Fruit fly (Drosophila melanogaster) whole organism, prepupa: ENCODE measurements around the gene CG7099.

Source experiments
- CG10631 ChIP-seq: fragments of 200-800 bp; sonication (Bioruptor generic); optimal IDR thresholded peaks from 2 replicates; lab custom pipeline; 2016; ENCODE audit warnings: missing biosample characterization, missing genetic modification characterization
- CG11294 ChIP-seq: fragments of 200-800 bp; sonication (Bioruptor generic); IDR thresholded peaks from 2 replicates; pipeline ENCODE4 v1.3.6; 2022; ENCODE audit warnings: missing biosample characterization, missing genetic modification characterization
- CG11902 ChIP-seq: fragments of 200-800 bp; sonication (Bioruptor generic); optimal IDR thresholded peaks from 3 replicates; lab custom pipeline; 2016; ENCODE audit warnings: missing biosample characterization, missing genetic modification characterization
- CG15336 ChIP-seq: fragments of 200-800 bp; sonication (Bioruptor generic); IDR thresholded peaks from 2 replicates; pipeline ENCODE4 v1.3.6; 2022; ENCODE audit warnings: missing biosample characterization, missing genetic modification characterization
- CG16779 ChIP-seq: fragments of 200-800 bp; sonication (Bioruptor generic); optimal IDR thresholded peaks from 3 replicates; lab custom pipeline; 2017; ENCODE audit warnings: missing biosample characterization, mild to moderate bottlenecking, missing genetic modification characterization
- CG3032 ChIP-seq: fragments of 200-800 bp; optimal IDR thresholded peaks from 2 replicates; lab custom pipeline; 2019; ENCODE audit warnings: missing biosample characterization, mild to moderate bottlenecking, missing genetic modification characterization, moderate library complexity
- CG31627 ChIP-seq: fragments of 200-800 bp; sonication (Bioruptor generic); optimal IDR thresholded peaks from 3 replicates; lab custom pipeline; 2016; ENCODE audit warnings: missing biosample characterization, missing genetic modification characterization
- CG32006 ChIP-seq: fragments of 200-800 bp; sonication (Bioruptor generic); optimal IDR thresholded peaks from 3 replicates; lab custom pipeline; 2017; ENCODE audit warnings: missing biosample characterization, mild to moderate bottlenecking, missing genetic modification characterization
- CG3919 ChIP-seq: fragments of 200-800 bp; sonication (Bioruptor generic); optimal IDR thresholded peaks from 3 replicates; lab custom pipeline; 2016; ENCODE audit warnings: missing biosample characterization, missing genetic modification characterization
- CG4318 ChIP-seq: fragments of 200-800 bp; sonication (Bioruptor generic); optimal IDR thresholded peaks from 3 replicates; lab custom pipeline; 2017; ENCODE audit warnings: missing biosample characterization, mild to moderate bottlenecking, missing genetic modification characterization
- CG6276 ChIP-seq: fragments of 200-800 bp; sonication (Bioruptor generic); optimal IDR thresholded peaks from 2 replicates; lab custom pipeline; 2017; ENCODE audit warnings: missing biosample characterization, mild to moderate bottlenecking, missing genetic modification characterization
- CG6792 ChIP-seq: fragments of 200-800 bp; sonication (Bioruptor generic); optimal IDR thresholded peaks from 3 replicates; lab custom pipeline; 2016; ENCODE audit warnings: missing biosample characterization, missing genetic modification characterization
- CG7368 ChIP-seq: fragments of 200-800 bp; sonication (Bioruptor generic); optimal IDR thresholded peaks from 3 replicates; lab custom pipeline; 2016; ENCODE audit warnings: missing biosample characterization, missing genetic modification characterization
- CG8119 ChIP-seq: fragments of 200-800 bp; sonication (Bioruptor generic); IDR thresholded peaks from 3 replicates; pipeline ENCODE4 v1.3.6; 2022; ENCODE audit warnings: missing biosample characterization, missing genetic modification characterization
- CG8632 ChIP-seq: fragments of 200-800 bp; sonication (Bioruptor generic); optimal IDR thresholded peaks from 3 replicates; lab custom pipeline; 2016; ENCODE audit warnings: missing biosample characterization, missing genetic modification characterization
- CG9139 ChIP-seq: fragments of 200-800 bp; sonication (Bioruptor generic); optimal IDR thresholded peaks from 3 replicates; lab custom pipeline; 2017; ENCODE audit warnings: missing biosample characterization, mild to moderate bottlenecking, missing genetic modification characterization
- Eip75B ChIP-seq: fragments of 200-800 bp; sonication (Bioruptor generic); optimal IDR thresholded peaks from 3 replicates; lab custom pipeline; 2016; ENCODE audit warnings: missing biosample characterization, missing genetic modification characterization
- Eip93F ChIP-seq: fragments of 200-800 bp; sonication (Bioruptor generic); optimal IDR thresholded peaks from 2 replicates; lab custom pipeline; 2016; ENCODE audit warnings: missing biosample characterization, mild to moderate bottlenecking, missing genetic modification characterization
- Ets21C ChIP-seq: fragments of 200-800 bp; sonication (Bioruptor generic); optimal IDR thresholded peaks from 3 replicates; lab custom pipeline; 2016; ENCODE audit warnings: missing biosample characterization, missing genetic modification characterization
- Ets96B ChIP-seq: fragments of 200-800 bp; optimal IDR thresholded peaks from 2 replicates; lab custom pipeline; 2019; ENCODE audit warnings: missing biosample characterization, mild to moderate bottlenecking, missing genetic modification characterization, moderate library complexity
- Gug ChIP-seq: fragments of 200-800 bp; sonication (Bioruptor generic); IDR thresholded peaks from 2 replicates; pipeline ENCODE4 v1.3.6; 2022; ENCODE audit warnings: missing biosample characterization, missing genetic modification characterization
- Hr4 ChIP-seq: fragments of 200-800 bp; sonication (Bioruptor generic); optimal IDR thresholded peaks from 3 replicates; lab custom pipeline; 2016; ENCODE audit warnings: missing biosample characterization, missing genetic modification characterization
- Lpt ChIP-seq: fragments of 200-800 bp; sonication (Bioruptor generic); optimal IDR thresholded peaks from 3 replicates; lab custom pipeline; 2016; ENCODE audit warnings: missing biosample characterization, missing genetic modification characterization
- Met ChIP-seq: fragments of 200-800 bp; sonication (Bioruptor generic); optimal IDR thresholded peaks from 3 replicates; lab custom pipeline; 2016; ENCODE audit warnings: missing biosample characterization, missing genetic modification characterization
- OdsH ChIP-seq: fragments of 200-800 bp; sonication (Bioruptor generic); optimal IDR thresholded peaks from 3 replicates; lab custom pipeline; 2016; ENCODE audit warnings: missing biosample characterization, missing genetic modification characterization
- Smox ChIP-seq: fragments of 200-800 bp; sonication (Bioruptor generic); optimal IDR thresholded peaks from 3 replicates; lab custom pipeline; 2016; ENCODE audit warnings: missing biosample characterization, missing genetic modification characterization
- Sox15 ChIP-seq: fragments of 200-800 bp; sonication (Bioruptor generic); optimal IDR thresholded peaks from 3 replicates; lab custom pipeline; 2016; ENCODE audit warnings: missing biosample characterization, missing genetic modification characterization
- achi ChIP-seq: fragments of 200-800 bp; sonication (Bioruptor generic); optimal IDR thresholded peaks from 3 replicates; lab custom pipeline; 2016; ENCODE audit warnings: missing biosample characterization, missing genetic modification characterization
- acj6 ChIP-seq: fragments of 200-800 bp; sonication (Bioruptor generic); optimal IDR thresholded peaks from 3 replicates; lab custom pipeline; 2016; ENCODE audit warnings: missing biosample characterization, missing genetic modification characterization
- cyc ChIP-seq: fragments of 200-800 bp; sonication (Bioruptor generic); optimal IDR thresholded peaks from 3 replicates; lab custom pipeline; 2016; ENCODE audit warnings: missing biosample characterization, missing genetic modification characterization
- dsx ChIP-seq: fragments of 200-800 bp; optimal IDR thresholded peaks from 3 replicates; lab custom pipeline; 2019; ENCODE audit warnings: missing biosample characterization, mild to moderate bottlenecking, missing genetic modification characterization, moderate library complexity; ENCODE audit not compliant: poor library complexity, severe bottlenecking
- eg ChIP-seq: fragments of 200-800 bp; sonication (Bioruptor generic); IDR thresholded peaks from 3 replicates; pipeline ENCODE4 v1.3.6; 2022; ENCODE audit warnings: missing biosample characterization, missing genetic modification characterization
- fd59A ChIP-seq: fragments of 200-800 bp; sonication (Bioruptor generic); optimal IDR thresholded peaks from 2 replicates; lab custom pipeline; 2017; ENCODE audit warnings: missing biosample characterization, mild to moderate bottlenecking, missing genetic modification characterization, missing genetic modification reagents
- lz ChIP-seq: fragments of 200-800 bp; sonication (Bioruptor generic); optimal IDR thresholded peaks from 3 replicates; lab custom pipeline; 2016; ENCODE audit warnings: missing biosample characterization, missing genetic modification characterization
- net ChIP-seq: fragments of 200-800 bp; sonication (Bioruptor generic); optimal IDR thresholded peaks from 3 replicates; lab custom pipeline; 2016; ENCODE audit warnings: missing biosample characterization, missing genetic modification characterization
- pdm3 ChIP-seq: fragments of 200-800 bp; sonication (Bioruptor generic); optimal IDR thresholded peaks from 3 replicates; lab custom pipeline; 2016; ENCODE audit warnings: missing biosample characterization, missing genetic modification characterization
- salr ChIP-seq, 2 experiments: fragments of 200-800 bp; sonication (Bioruptor generic); optimal IDR thresholded peaks; 3 replicates each; lab custom pipeline; 2016 to 2018; ENCODE audit warnings: missing biosample characterization in 2 of 2, missing genetic modification characterization in 2 of 2, mild to moderate bottlenecking in 1 of 2
- ss ChIP-seq, 2 experiments: fragments of 200-800 bp; sonication (Bioruptor generic); optimal IDR thresholded peaks; 2 replicates in 1 of 2; 3 replicates in 1 of 2; lab custom pipeline; 2017 to 2018; ENCODE audit warnings: mild to moderate bottlenecking in 2 of 2, missing biosample characterization in 2 of 2, missing genetic modification characterization in 2 of 2, moderate library complexity in 1 of 2
- svp ChIP-seq: fragments of 200-800 bp; sonication (Bioruptor generic); peaks from one replicate; lab custom pipeline; 2016; ENCODE audit warnings: missing biosample characterization, missing genetic modification characterization
- topi ChIP-seq: fragments of 200-800 bp; sonication (Bioruptor generic); optimal IDR thresholded peaks from 3 replicates; lab custom pipeline; 2016; ENCODE audit warnings: missing biosample characterization, missing genetic modification characterization
- vri ChIP-seq: fragments of 200-800 bp; sonication (Bioruptor generic); optimal IDR thresholded peaks from 3 replicates; lab custom pipeline; 2016; ENCODE audit warnings: missing biosample characterization, mild to moderate bottlenecking, missing genetic modification characterization

CG7099 gene

dm6 chr2L:13430919-13431502, 43.6 kb downstream of the CG7099 start:
- TF ChIP-seq CG6276 (GFP tag; lab: Kevin White, UChicago) = peak; percentile 35
- TF ChIP-seq CG3032 (tag; lab: Kevin White, UChicago) = no peak
- peak; percentile 61 for TF ChIP-seq CG32006 (GFP tag; lab: Kevin White, UChicago)
- TF ChIP-seq eg (GFP tag; lab: Robert Waterston, UW) = no peak
- TF ChIP-seq vri = no peak
- no peak for TF ChIP-seq Ets96B (tag; lab: Kevin White, UChicago)
- no peak for TF ChIP-seq fd59A (GFP tag; lab: Kevin White, UChicago)
- no peak for TF ChIP-seq CG31627
- TF ChIP-seq Gug (GFP tag; lab: Robert Waterston, UW) = no peak
- TF ChIP-seq svp = no peak
- peak; percentile 92 for TF ChIP-seq dsx
- TF ChIP-seq Smox = no peak
- no peak for TF ChIP-seq CG3919 (GFP tag; lab: Kevin White, UChicago)
- peak; percentile 61 for TF ChIP-seq CG8119 (GFP tag; lab: Robert Waterston, UW)
- no peak for TF ChIP-seq Sox15
- no peak for TF ChIP-seq CG16779
- TF ChIP-seq achi (GFP tag; lab: Kevin White, UChicago) = no peak
- TF ChIP-seq CG15336 (GFP tag; lab: Robert Waterston, UW) = 0 out of 2 replicates have a peak, but pooled peaks have one; percentile 43
- no peak for TF ChIP-seq Met
- peak; percentile 63 for TF ChIP-seq Hr4 (GFP tag; lab: Kevin White, UChicago)
- peak; percentile 4 for TF ChIP-seq acj6 (GFP tag; lab: Kevin White, UChicago)
- TF ChIP-seq ss (GFP tag; optimal IDR thresholded peaks at IDR 0.05; lab: Kevin White, UChicago) = no peak
- no peak for TF ChIP-seq net (GFP tag; lab: Kevin White, UChicago)
- TF ChIP-seq CG8632 = no peak
- no peak for TF ChIP-seq CG11902
- TF ChIP-seq CG7368 (GFP tag; lab: Kevin White, UChicago) = no peak
- peak in 1 of 2 experiments; percentile 44 for TF ChIP-seq salr (GFP tag; optimal IDR thresholded peaks at IDR 0.05; lab: Kevin White, UChicago)
- no peak for TF ChIP-seq Ets21C
- TF ChIP-seq topi = no peak
- TF ChIP-seq Eip75B (GFP tag; lab: Kevin White, UChicago) = peak; percentile 9
- TF ChIP-seq CG4318 (GFP tag; lab: Kevin White, UChicago) = peak; percentile 5
- peak; percentile 13 for TF ChIP-seq OdsH (GFP tag; lab: Kevin White, UChicago)
- no peak for TF ChIP-seq pdm3
- peak; percentile 27 for TF ChIP-seq Lpt (GFP tag; lab: Kevin White, UChicago)
- no peak for TF ChIP-seq CG10631 (GFP tag; lab: Kevin White, UChicago)
- no peak for TF ChIP-seq CG6792 (GFP tag; lab: Kevin White, UChicago)
- TF ChIP-seq CG9139 (GFP tag; lab: Kevin White, UChicago) = no peak
- TF ChIP-seq Eip93F = no peak
- TF ChIP-seq cyc (GFP tag; lab: Kevin White, UChicago) = no peak
- TF ChIP-seq, all 60 proteins: peak for 12

dm6 chr2L:13434795-13435634, 47.6 kb downstream of the CG7099 start, which contains the start of gene Tehao:
Gene Tehao (plus strand): TSS chr2L:13435622.
- no peak for TF ChIP-seq Ets96B (tag; lab: Kevin White, UChicago)
- no peak for TF ChIP-seq CG8632
- TF ChIP-seq Hr4 (GFP tag; lab: Kevin White, UChicago) = no peak
- peak; percentile 78 for TF ChIP-seq svp
- no peak for TF ChIP-seq lz
- TF ChIP-seq CG11294 = no peak
- TF ChIP-seq vri = peak; percentile 60
- no peak for TF ChIP-seq CG6792 (GFP tag; lab: Kevin White, UChicago)
